Fruit fly (Drosophila melanogaster): Measurements from ENCODE around the gene CG7394.

The CG7394 gene

DNA sequence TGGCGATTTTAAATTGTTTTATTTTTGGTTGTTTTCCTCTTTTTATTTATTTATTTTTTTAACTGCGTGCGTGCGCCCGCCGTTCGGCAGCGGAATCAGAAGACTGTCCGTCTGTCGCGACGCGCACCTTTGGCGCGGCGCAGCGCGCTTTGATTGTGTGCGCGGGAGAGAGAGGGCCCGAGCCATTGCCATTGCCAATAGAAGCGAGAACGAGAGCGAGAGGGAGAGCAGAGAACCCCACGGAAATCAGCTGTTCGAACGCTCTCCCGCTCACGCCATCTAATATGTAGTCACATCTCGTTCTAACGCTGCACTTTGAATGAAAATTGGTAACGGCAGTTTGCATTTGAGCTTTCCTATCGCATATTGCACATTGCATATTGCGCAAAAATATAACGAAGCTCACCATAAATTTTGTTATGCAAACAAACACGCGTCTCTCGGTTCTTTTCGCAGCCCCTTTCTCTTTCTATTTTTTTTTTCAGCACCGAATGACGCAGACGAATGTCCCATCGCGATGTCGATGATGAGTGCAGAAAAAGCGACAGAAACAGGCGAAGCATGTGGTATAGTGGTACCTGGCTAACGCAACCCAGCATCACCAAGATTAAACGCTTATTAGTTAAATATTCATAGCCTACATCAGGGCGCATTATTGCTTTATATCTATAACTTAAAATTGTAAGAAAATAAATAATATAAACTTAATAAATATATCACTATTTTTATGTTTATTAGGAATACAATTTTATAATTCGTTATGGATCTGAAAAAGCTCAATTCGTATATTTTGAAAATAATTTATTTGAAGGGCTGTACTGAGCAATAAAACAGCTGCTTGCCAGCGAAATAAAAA lies 27.2 kb upstream of the CG7394 start (continued):
- TF ChIP-seq gsb (GFP tag; IDR thresholded peaks at IDR 0.05) = no peak
- no peak for TF ChIP-seq CG2129 (GFP tag; IDR thresholded peaks at IDR 0.05; ENCODE audit: partially characterized antibody)
- TF ChIP-seq CG30431 (GFP tag; optimal IDR thresholded peaks at IDR 0.05) = no peak
- TF ChIP-seq Hey (tag; optimal IDR thresholded peaks at IDR 0.05) = no peak
- TF ChIP-seq CG1529 (GFP tag; optimal IDR thresholded peaks at IDR 0.05) = no peak
- no peak for TF ChIP-seq luna (GFP tag; optimal IDR thresholded peaks at IDR 0.05)
- peak; percentile 48 for TF ChIP-seq CG31441 (GFP tag; IDR thresholded peaks at IDR 0.05)
- TF ChIP-seq esg (GFP tag; conservative IDR thresholded peaks at IDR 0.05) = 0 out of 2 replicates have a peak, but pooled peaks have one; percentile 13
- peak; percentile 48 for TF ChIP-seq CG7839 (tag; optimal IDR thresholded peaks at IDR 0.05)
- TF ChIP-seq Blimp-1 (GFP tag; optimal IDR thresholded peaks at IDR 0.05) = no peak
- TF ChIP-seq exex (tag; optimal IDR thresholded peaks at IDR 0.05) = no peak
- no peak for TF ChIP-seq Side (GFP tag; optimal IDR thresholded peaks at IDR 0.05)
- TF ChIP-seq Trl (optimal IDR thresholded peaks at IDR 0.05) = peak; percentile 75 to 87
- TF ChIP-seq Trl (GFP tag; optimal IDR thresholded peaks at IDR 0.05) = no peak
- no peak for TF ChIP-seq zfh2 (GFP tag; optimal IDR thresholded peaks at IDR 0.05)
- TF ChIP-seq HHEX (GFP tag; optimal IDR thresholded peaks at IDR 0.05) = no peak
- no peak for TF ChIP-seq H15 (GFP tag; IDR thresholded peaks at IDR 0.05)
- TF ChIP-seq CG10959 (GFP tag; IDR thresholded peaks at IDR 0.05) = no peak
- no peak for TF ChIP-seq Mes4 (GFP tag; optimal IDR thresholded peaks at IDR 0.05)
- TF ChIP-seq CG30020 (tag; optimal IDR thresholded peaks at IDR 0.05) = no peak
- no peak for TF ChIP-seq CG31365 (tag; optimal IDR thresholded peaks at IDR 0.05)
- no peak for TF ChIP-seq prd (optimal IDR thresholded peaks at IDR 0.05)
- no peak for TF ChIP-seq prd (GFP tag; IDR thresholded peaks at IDR 0.05)
- TF ChIP-seq sna (GFP tag; IDR thresholded peaks at IDR 0.05; ENCODE audit: partially characterized antibody) = no peak
- no peak for TF ChIP-seq Lpt (GFP tag; optimal IDR thresholded peaks at IDR 0.05)
- no peak for TF ChIP-seq ac (GFP tag; optimal IDR thresholded peaks at IDR 0.05)
- no peak for TF ChIP-seq CG10654 (GFP tag; optimal IDR thresholded peaks at IDR 0.05)
- no peak for TF ChIP-seq BEAF-32 (GFP tag; optimal IDR thresholded peaks at IDR 0.05)
- no peak for TF ChIP-seq E2f1 (GFP tag; IDR thresholded peaks at IDR 0.05)
- no peak for TF ChIP-seq CG9215 (GFP tag; IDR thresholded peaks at IDR 0.05)
- no peak for TF ChIP-seq ash1 (GFP tag; optimal IDR thresholded peaks at IDR 0.05)
- no peak for TF ChIP-seq bsh (GFP tag; optimal IDR thresholded peaks at IDR 0.05)
- TF ChIP-seq phol (tag; optimal IDR thresholded peaks at IDR 0.05) = peak; percentile 8
- TF ChIP-seq CG6791 (GFP tag; IDR thresholded peaks at IDR 0.05; ENCODE audit: partially characterized antibody) = peak; percentile 58; the same call in 2 of the 3 replicates
- no peak for TF ChIP-seq ham (GFP tag; IDR thresholded peaks at IDR 0.05)
- TF ChIP-seq CG43689 (GFP tag; IDR thresholded peaks at IDR 0.05) = no peak
- no peak for TF ChIP-seq dan (GFP tag; IDR thresholded peaks at IDR 0.05)
- peak; percentile 51 for TF ChIP-seq CG15269 (tag; optimal IDR thresholded peaks at IDR 0.05)
- TF ChIP-seq CG3281 (GFP tag; optimal IDR thresholded peaks at IDR 0.05) = no peak
- no peak for TF ChIP-seq CG7271 (tag; optimal IDR thresholded peaks at IDR 0.05)
- TF ChIP-seq CG32767 (GFP tag; IDR thresholded peaks at IDR 0.05) = no peak
- TF ChIP-seq Lim3 (GFP tag; IDR thresholded peaks at IDR 0.05) = no peak
- TF ChIP-seq CG34224 (GFP tag; IDR thresholded peaks at IDR 0.05; ENCODE audit: partially characterized antibody) = peak; percentile 54; the same call in 2 of the 3 replicates
- TF ChIP-seq tin (GFP tag; optimal IDR thresholded peaks at IDR 0.05) = no peak
- no peak for TF ChIP-seq Mrtf (GFP tag; IDR thresholded peaks at IDR 0.05)
- no peak for TF ChIP-seq onecut (GFP tag; IDR thresholded peaks at IDR 0.05)
- TF ChIP-seq ATbp (GFP tag; optimal IDR thresholded peaks at IDR 0.05) = no peak
- no peak for TF ChIP-seq CG5953 (GFP tag; IDR thresholded peaks at IDR 0.05)
- no peak for TF ChIP-seq twi (tag; optimal IDR thresholded peaks at IDR 0.05)
- TF ChIP-seq dati (GFP tag; IDR thresholded peaks at IDR 0.05) = no peak

All from whole organism, embryonic.